Fruit fly (Drosophila melanogaster) Kc167 (cell line): ENCODE results near the gene dtn.

Source experiments
- Myc ChIP-seq: fragments of >200 bp; optimal IDR thresholded peaks from 2 replicates; lab custom pipeline; 2017; ENCODE audit warnings: missing external identifiers
- Sin3A ChIP-seq: fragments of >200 bp; optimal IDR thresholded peaks from 2 replicates; lab custom pipeline; 2018; ENCODE audit warnings: missing external identifiers
- insv ChIP-seq: fragments of >200 bp; optimal IDR thresholded peaks from 3 replicates; lab custom pipeline; 2018; ENCODE audit warnings: missing external identifiers
- ttk ChIP-seq: sonication (Bioruptor generic); optimal IDR thresholded peaks from 2 replicates; lab custom pipeline; 2017; ENCODE audit warnings: missing external identifiers

dm6 chrX:6263614-6264130 is 38.2 kb downstream of the dtn start:
- TF ChIP-seq ttk (lab: Kevin White, UChicago) (no peak), Sin3A (lab: Kevin White, UChicago) (no peak), insv (no peak), Myc (no peak)
